Worm (Caenorhabditis elegans) whole organism, L1 larva: ENCODE results near the gene rer-1.
A peak's percentile ranks its signal among the peaks of the same experiment; 100 is the strongest.

ENCODE experiments used
- C04F5.9 ChIP-seq: sonication (generic microtip); optimal IDR thresholded peaks from 2 replicates; lab custom pipeline; 2016; ENCODE audit warnings: missing genetic modification characterization, missing compliant biosample characterization
- C16A3.4 ChIP-seq: fragments of 150-350 bp; optimal IDR thresholded peaks from 2 replicates; lab custom pipeline; 2014; ENCODE audit warnings: missing biosample characterization, missing genetic modification characterization
- C34B4.2 ChIP-seq: sonication (generic microtip); optimal IDR thresholded peaks from 2 replicates; lab custom pipeline; 2017; ENCODE audit warnings: mild to moderate bottlenecking, missing genetic modification characterization, missing compliant biosample characterization
- F16B12.6 ChIP-seq: fragments of 150-350 bp; optimal IDR thresholded peaks from 2 replicates; lab custom pipeline; 2014; ENCODE audit warnings: missing biosample characterization, missing genetic modification characterization
- Y116A8C.19 ChIP-seq: sonication (generic microtip); optimal IDR thresholded peaks from 2 replicates; lab custom pipeline; 2016; ENCODE audit warnings: missing compliant biosample characterization, missing genetic modification characterization, borderline replicate concordance
- aha-1 ChIP-seq: fragments of 150-350 bp; optimal IDR thresholded peaks from 2 replicates; lab custom pipeline; 2014; ENCODE audit warnings: missing biosample characterization, missing genetic modification characterization
- alr-1 ChIP-seq: fragments of 200-800 bp; sonication (Bioruptor generic); optimal IDR thresholded peaks from 2 replicates; lab custom pipeline; 2018; ENCODE audit warnings: borderline replicate concordance, mild to moderate bottlenecking, missing genetic modification characterization, missing compliant biosample characterization
- aly-2 ChIP-seq: fragments of 150-350 bp; optimal IDR thresholded peaks from 2 replicates; lab custom pipeline; 2014; ENCODE audit warnings: missing biosample characterization, missing genetic modification characterization
- ceh-82 ChIP-seq, 3 experiments: fragments of 150-350 bp in 1 of 3; sonication (generic microtip) in 2 of 3; optimal IDR thresholded peaks; 2 replicates each; lab custom pipeline; 2014 to 2017; ENCODE audit warnings: missing biosample characterization in 3 of 3, missing genetic modification characterization in 3 of 3
- ceh-90 ChIP-seq: sonication (generic microtip); optimal IDR thresholded peaks from 2 replicates; lab custom pipeline; 2016; ENCODE audit warnings: missing genetic modification characterization, missing compliant biosample characterization
- dsc-1 ChIP-seq: sonication (generic microtip); optimal IDR thresholded peaks from 2 replicates; lab custom pipeline; 2016; ENCODE audit warnings: mild to moderate bottlenecking, missing genetic modification characterization, missing compliant biosample characterization
- efl-1 ChIP-seq, 4 experiments: fragments of 150-350 bp; optimal IDR thresholded peaks in 3 of 4; peaks in 1 of 4; 1 replicate in 1 of 4; 2 replicates in 3 of 4; lab custom pipeline; 2014; ENCODE audit warnings: missing biosample characterization in 2 of 4, missing genetic modification characterization in 2 of 4, missing genetic modification reagents in 2 of 4
- efl-3 ChIP-seq: fragments of 200-800 bp; sonication (Bioruptor generic); optimal IDR thresholded peaks from 2 replicates; lab custom pipeline; 2018; ENCODE audit warnings: mild to moderate bottlenecking, missing genetic modification characterization, missing compliant biosample characterization
- egl-27 ChIP-seq, 2 experiments: fragments of 150-350 bp in 1 of 2; sonication (generic microtip); optimal IDR thresholded peaks; 3 replicates each; lab custom pipeline; 2017 to 2018; ENCODE audit warnings: missing biosample characterization in 2 of 2, missing genetic modification characterization in 2 of 2, missing genetic modification reagents in 2 of 2
- elt-3 ChIP-seq, 6 experiments: fragments of 150-350 bp in 1 of 6; sonication (generic microtip); optimal IDR thresholded peaks; 2 replicates each; lab custom pipeline; 2017 to 2018; ENCODE audit warnings: missing biosample characterization in 6 of 6, missing genetic modification characterization in 6 of 6, inconsistent platforms in 1 of 6
- ets-5 ChIP-seq: fragments of 200-800 bp; sonication (Bioruptor generic); IDR thresholded peaks from 2 replicates; pipeline ENCODE4 v1.3.6; 2022; ENCODE audit warnings: missing genetic modification characterization, missing compliant biosample characterization
- fkh-4 ChIP-seq: sonication (generic microtip); optimal IDR thresholded peaks from 2 replicates; lab custom pipeline; 2016; ENCODE audit warnings: missing compliant biosample characterization, missing genetic modification characterization, borderline replicate concordance
- fkh-8 ChIP-seq: sonication (generic microtip); optimal IDR thresholded peaks from 2 replicates; lab custom pipeline; 2016; ENCODE audit warnings: mild to moderate bottlenecking, missing genetic modification characterization, missing compliant biosample characterization
- hlh-4 ChIP-seq: sonication (generic microtip); optimal IDR thresholded peaks from 2 replicates; lab custom pipeline; 2016; ENCODE audit warnings: mild to moderate bottlenecking, missing genetic modification characterization, missing compliant biosample characterization
- hpl-2 ChIP-seq: fragments of 150-350 bp; optimal IDR thresholded peaks from 2 replicates; lab custom pipeline; 2014; ENCODE audit warnings: missing biosample characterization, missing genetic modification reagents, missing genetic modification characterization
- irx-1 ChIP-seq: sonication (generic microtip); optimal IDR thresholded peaks from 2 replicates; lab custom pipeline; 2016; ENCODE audit warnings: missing genetic modification characterization, missing compliant biosample characterization
- isw-1 ChIP-seq: fragments of 200-800 bp; sonication (Bioruptor generic); IDR thresholded peaks from 2 replicates; pipeline ENCODE4 v1.3.6; 2022; ENCODE audit warnings: missing genetic modification characterization, missing compliant biosample characterization
- lin-15B ChIP-seq: fragments of 150-350 bp; sonication (generic microtip); optimal IDR thresholded peaks from 3 replicates; lab custom pipeline; 2014; ENCODE audit warnings: missing biosample characterization, missing genetic modification characterization
- lin-39 ChIP-seq: fragments of 150-350 bp; optimal IDR thresholded peaks from 2 replicates; lab custom pipeline; 2014; ENCODE audit warnings: missing biosample characterization, missing genetic modification reagents, missing genetic modification characterization
- lir-3 ChIP-seq: sonication (generic microtip); optimal IDR thresholded peaks from 2 replicates; lab custom pipeline; 2016; ENCODE audit warnings: mild to moderate bottlenecking, missing genetic modification characterization, moderate library complexity, missing compliant biosample characterization; ENCODE audit not compliant: poor library complexity
- lsy-2 ChIP-seq, 2 experiments: fragments of 150-350 bp; optimal IDR thresholded peaks; 2 replicates each; lab custom pipeline; 2014; ENCODE audit warnings: missing biosample characterization in 2 of 2, missing genetic modification characterization in 2 of 2
- mdl-1 ChIP-seq, 2 experiments: fragments of 150-350 bp; optimal IDR thresholded peaks; 2 replicates each; lab custom pipeline; 2014 to 2017; ENCODE audit warnings: missing biosample characterization in 2 of 2, missing genetic modification characterization in 2 of 2, inconsistent platforms in 1 of 2
- mef-2 ChIP-seq: fragments of 150-350 bp; optimal IDR thresholded peaks from 2 replicates; lab custom pipeline; 2014; ENCODE audit warnings: missing biosample characterization, missing genetic modification characterization
- nhr-19 ChIP-seq: fragments of 200-800 bp; sonication (Bioruptor generic); conservative IDR thresholded peaks from 2 replicates; pipeline ENCODE4 v1.3.6; 2022; ENCODE audit warnings: missing genetic modification characterization, missing compliant biosample characterization
- nhr-20 ChIP-seq: sonication (generic microtip); optimal IDR thresholded peaks from 2 replicates; lab custom pipeline; 2016; ENCODE audit warnings: mild to moderate bottlenecking, missing genetic modification characterization, missing compliant biosample characterization
- nhr-28 ChIP-seq: fragments of 150-350 bp; optimal IDR thresholded peaks from 2 replicates; lab custom pipeline; 2014; ENCODE audit warnings: missing biosample characterization, missing genetic modification characterization
- nhr-47 ChIP-seq: sonication (generic microtip); optimal IDR thresholded peaks from 2 replicates; lab custom pipeline; 2016; ENCODE audit warnings: mild to moderate bottlenecking, missing genetic modification characterization, moderate library complexity, missing compliant biosample characterization
- nhr-71 ChIP-seq: sonication (generic microtip); optimal IDR thresholded peaks from 2 replicates; lab custom pipeline; 2016; ENCODE audit warnings: mild to moderate bottlenecking, missing genetic modification characterization, moderate library complexity, missing compliant biosample characterization
- nhr-76 ChIP-seq: sonication (generic microtip); optimal IDR thresholded peaks from 2 replicates; lab custom pipeline; 2017; ENCODE audit warnings: missing biosample characterization, missing genetic modification characterization
- nhr-85 ChIP-seq: sonication (generic microtip); peaks from one replicate; lab custom pipeline; 2016; ENCODE audit warnings: missing genetic modification characterization, inconsistent platforms, missing compliant biosample characterization
- nhr-90 ChIP-seq: sonication (generic microtip); optimal IDR thresholded peaks from 2 replicates; lab custom pipeline; 2016; ENCODE audit warnings: mild to moderate bottlenecking, missing genetic modification characterization, missing compliant biosample characterization; ENCODE audit not compliant: poor library complexity
- pag-3 ChIP-seq: sonication (generic microtip); optimal IDR thresholded peaks from 2 replicates; lab custom pipeline; 2017; ENCODE audit warnings: missing genetic modification characterization, mild to moderate bottlenecking, missing compliant biosample characterization, antibody characterized with exemption, borderline replicate concordance; ENCODE audit not compliant: insufficient read depth
- pax-3 ChIP-seq: fragments of 200-800 bp; sonication (Bioruptor generic); optimal IDR thresholded peaks from 2 replicates; lab custom pipeline; 2018; ENCODE audit warnings: mild to moderate bottlenecking, missing genetic modification characterization, moderate library complexity, missing compliant biosample characterization
- snpc-4 ChIP-seq: fragments of 150-350 bp; optimal IDR thresholded peaks from 2 replicates; lab custom pipeline; 2014; ENCODE audit warnings: missing biosample characterization, missing genetic modification characterization
- snu-23 ChIP-seq: sonication (generic microtip); optimal IDR thresholded peaks from 2 replicates; lab custom pipeline; 2016; ENCODE audit warnings: missing genetic modification characterization, missing compliant biosample characterization
- sptf-1 ChIP-seq: fragments of 150-350 bp; optimal IDR thresholded peaks from 2 replicates; lab custom pipeline; 2014; ENCODE audit warnings: missing biosample characterization, missing genetic modification characterization
- swsn-7 ChIP-seq: sonication (generic microtip); optimal IDR thresholded peaks from 2 replicates; lab custom pipeline; 2016; ENCODE audit warnings: missing genetic modification characterization, missing compliant biosample characterization
- tbx-2 ChIP-seq: sonication (generic microtip); optimal IDR thresholded peaks from 2 replicates; lab custom pipeline; 2016; ENCODE audit warnings: missing genetic modification characterization, missing compliant biosample characterization
- unc-130 ChIP-seq: fragments of 150-350 bp; optimal IDR thresholded peaks from 2 replicates; lab custom pipeline; 2017; ENCODE audit warnings: missing biosample characterization, missing genetic modification characterization, inconsistent platforms
- unc-62 ChIP-seq: fragments of 150-350 bp; optimal IDR thresholded peaks from 2 replicates; lab custom pipeline; 2014; ENCODE audit warnings: missing biosample characterization, missing genetic modification reagents, missing genetic modification characterization
- unc-98 ChIP-seq: fragments of 200-800 bp; sonication (Bioruptor generic); IDR thresholded peaks from 2 replicates; pipeline ENCODE4 v1.3.6; 2022; ENCODE audit warnings: missing genetic modification characterization, missing compliant biosample characterization
- vab-15 ChIP-seq: sonication (generic microtip); optimal IDR thresholded peaks from 2 replicates; lab custom pipeline; 2017; ENCODE audit warnings: missing genotype, mild to moderate bottlenecking, missing genetic modification characterization, missing compliant biosample characterization
- xbp-1 ChIP-seq: sonication (generic microtip); optimal IDR thresholded peaks from 2 replicates; lab custom pipeline; 2016; ENCODE audit warnings: missing genetic modification characterization, missing compliant biosample characterization
- zip-4 ChIP-seq: fragments of 200-800 bp; sonication (Bioruptor generic); optimal IDR thresholded peaks from 2 replicates; lab custom pipeline; 2018; ENCODE audit warnings: mild to moderate bottlenecking, missing genetic modification characterization, moderate library complexity, missing compliant biosample characterization
- ztf-4 ChIP-seq: fragments of 150-350 bp; optimal IDR thresholded peaks from 2 replicates; lab custom pipeline; 2014; ENCODE audit warnings: missing biosample characterization, missing genetic modification characterization

rer-1 gene

ce11 chrII:8813659-8814058, 2.5 kb downstream of the rer-1 start (continued):
- TF ChIP-seq unc-130 (tag; lab: Kevin White, UChicago) (peak; percentile 78), zip-4 (GFP tag; lab: Kevin White, UChicago) (no peak), hlh-4 (tag; lab: Kevin White, UChicago) (no peak), ets-5 (GFP tag; lab: Robert Waterston, UW) (no peak), tbx-2 (tag; lab: Kevin White, UChicago) (peak; percentile 73), xbp-1 (tag; lab: Kevin White, UChicago) (no peak), mdl-1 (tag; optimal IDR thresholded peaks at IDR 0.05; lab: Kevin White, UChicago) (peak in 1 of 2 experiments; percentile 80), nhr-28 (tag; lab: Kevin White, UChicago) (no peak), lir-3 (peak; percentile 61), aly-2 (no peak), vab-15 (tag; lab: Kevin White, UChicago) (peak; percentile 28), nhr-90 (tag; lab: Kevin White, UChicago) (peak; percentile 74), fkh-8 (tag; lab: Kevin White, UChicago) (no peak), efl-3 (GFP tag; lab: Kevin White, UChicago) (no peak), lsy-2 (tag; optimal IDR thresholded peaks at IDR 0.05; lab: Kevin White, UChicago) (peak in 1 of 2 experiments; percentile 90), fkh-4 (no peak), Y116A8C.19 (tag; lab: Kevin White, UChicago) (no peak), ztf-4 (tag; lab: Kevin White, UChicago) (no peak), unc-98 (no peak), sptf-1 (tag; lab: Kevin White, UChicago) (no peak), pax-3 (no peak), ceh-90 (tag; lab: Kevin White, UChicago) (no peak), isw-1 (GFP tag; lab: Robert Waterston, UW) (no peak), pag-3 (no peak), lin-39 (tag; lab: Kevin White, UChicago) (no peak), irx-1 (tag; lab: Kevin White, UChicago) (peak; percentile 36), C16A3.4 (peak; percentile 70), mef-2 (tag; lab: Kevin White, UChicago) (no peak), alr-1 (tag; lab: Kevin White, UChicago) (no peak), aha-1 (tag; lab: Kevin White, UChicago) (no peak), ceh-82 (tag; optimal IDR thresholded peaks at IDR 0.05; lab: Kevin White, UChicago) (peak in 1 of 3 experiments; percentile 5), dsc-1 (tag; lab: Kevin White, UChicago) (no peak), lin-15B (no peak), nhr-19 (peak; percentile 93), snpc-4 (no peak), C04F5.9 (tag; lab: Kevin White, UChicago) (no peak), nhr-76 (no peak), unc-62 (GFP tag; lab: Kevin White, UChicago) (no peak), egl-27 (tag; optimal IDR thresholded peaks at IDR 0.05; lab: Kevin White, UChicago) (no peak)
- TF ChIP-seq, all 84 proteins: peak for 24

ce11 chrII:8814231-8814630, 3.1 kb downstream of the rer-1 start:
- TF ChIP-seq aha-1 (tag; lab: Kevin White, UChicago), result no peak

- TF ChIP-seq nhr-20 (tag; lab: Kevin White, UChicago) (peak; percentile 46), nhr-19 (peak; percentile 42), F16B12.6 (tag; lab: Kevin White, UChicago) (no peak), elt-3 (tag; optimal IDR thresholded peaks at IDR 0.05; lab: Kevin White, UChicago) (peak in 2 of 6 experiments; percentile 39 to 66), hpl-2 (GFP tag; lab: Kevin White, UChicago) (peak; percentile 15), nhr-47 (tag; lab: Kevin White, UChicago) (peak; percentile 36), nhr-71 (tag; lab: Kevin White, UChicago) (peak; percentile 58), lir-3 (peak; percentile 14), efl-1 (optimal IDR thresholded peaks at IDR 0.05; lab: Kevin White, UChicago) (no peak), efl-1 (GFP tag; optimal IDR thresholded peaks at IDR 0.05 in 1 of 2; lab: Kevin White, UChicago) (peak in 1 of 2 experiments; percentile 49), nhr-85 (tag; lab: Kevin White, UChicago) (peak; percentile 74), swsn-7 (tag; lab: Kevin White, UChicago) (no peak), vab-15 (tag; lab: Kevin White, UChicago) (no peak), nhr-90 (tag; lab: Kevin White, UChicago) (peak; percentile 51), snu-23 (GFP tag; lab: Kevin White, UChicago) (peak; percentile 63), C16A3.4 (peak; percentile 28), C34B4.2 (no peak), pag-3 (no peak)
Measured at ce11 chrII:8817225-8817624, 6.1 kb downstream of the rer-1 start.
